Worm (Caenorhabditis elegans): ENCODE measurements around the gene T19D12.2.

T19D12.2 gene

DNA sequence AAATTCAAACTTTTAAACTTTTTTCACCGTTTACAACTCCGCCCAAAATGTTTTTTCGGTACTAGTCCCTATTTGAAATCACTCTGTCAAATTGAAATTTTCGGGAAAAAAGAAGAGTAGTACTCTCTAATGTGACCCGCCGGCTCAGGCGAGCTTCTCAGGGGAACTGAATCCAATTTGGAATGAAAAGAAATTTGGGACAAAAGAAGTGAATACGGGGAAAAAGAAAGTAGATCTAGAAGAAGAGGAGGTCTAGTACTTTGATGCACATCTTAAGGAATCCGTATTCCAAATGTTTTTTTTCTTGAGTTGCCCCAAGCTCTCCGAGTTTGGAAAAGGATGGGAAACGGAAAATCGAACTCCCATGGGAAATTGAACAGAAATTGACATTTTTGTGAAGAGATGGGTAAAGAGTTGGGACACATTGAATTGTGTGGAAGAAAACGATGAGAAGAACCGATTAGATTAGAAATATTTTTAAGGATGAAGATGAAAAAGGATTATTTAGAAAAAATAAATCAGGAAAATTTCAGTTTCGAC lies 45.5 kb downstream of the T19D12.2 start:
- TF ChIP-seq ctbp-1 (GFP tag; IDR thresholded peaks at IDR 0.05) (0 out of 2 replicates have a peak, but pooled peaks have one; percentile 16), fkh-10 (GFP tag; optimal IDR thresholded peaks at IDR 0.05) (peak; percentile 39), set-16 (GFP tag; IDR thresholded peaks at IDR 0.05) (no peak), unc-62 (GFP tag; optimal IDR thresholded peaks at IDR 0.05 in 1 of 2) (peak in 1 of 2 experiments; percentile 67), unc-62 (tag; optimal IDR thresholded peaks at IDR 0.05) (no peak)

DNA sequence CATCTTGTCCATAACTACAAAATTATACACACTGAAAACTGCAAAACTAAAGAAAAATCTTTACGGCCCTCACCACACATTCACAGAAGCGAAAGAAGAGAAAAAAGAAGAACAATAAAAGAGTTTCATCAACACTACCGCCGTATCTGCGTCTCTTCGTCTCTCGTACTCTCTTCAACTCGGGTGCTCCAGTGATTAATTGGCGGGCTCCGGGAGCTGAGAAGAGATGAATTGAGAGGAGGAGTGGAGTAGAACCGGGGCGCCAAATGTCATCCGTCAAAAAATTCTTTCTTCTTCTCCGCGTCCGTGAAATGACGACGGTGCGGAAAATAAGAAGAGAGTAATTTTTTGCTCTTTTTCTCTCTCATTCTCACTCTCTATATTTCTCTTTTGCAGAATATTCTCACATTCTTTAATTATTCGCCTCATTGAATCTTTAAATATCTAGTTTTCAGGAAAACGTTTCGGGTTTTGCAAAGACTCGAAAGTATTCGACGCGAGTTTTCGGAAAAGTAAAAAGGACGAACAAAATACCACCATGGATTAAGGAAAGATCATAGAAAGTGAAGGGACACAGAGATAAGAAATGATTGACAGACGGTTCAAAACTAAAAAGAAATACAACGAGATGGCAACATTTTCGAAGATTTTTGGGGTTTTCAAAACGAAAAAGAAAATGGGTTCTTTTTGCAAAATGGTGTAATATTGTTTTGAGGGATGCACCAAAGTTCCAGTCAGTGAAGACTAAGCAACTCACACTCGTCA lies 46.5 kb downstream of the T19D12.2 start:
- TF ChIP-seq lin-15B (tag; optimal IDR thresholded peaks at IDR 0.05), result no peak
- peak in 1 of 2 experiments; percentile 51 for TF ChIP-seq lsy-2 (tag; optimal IDR thresholded peaks at IDR 0.05)
- TF ChIP-seq snpc-4 (tag; optimal IDR thresholded peaks at IDR 0.05), result no peak
- peak; percentile 7 for TF ChIP-seq rbr-2 (tag; optimal IDR thresholded peaks at IDR 0.05)
- TF ChIP-seq ctbp-1 (GFP tag; IDR thresholded peaks at IDR 0.05), result 0 out of 2 replicates have a peak, but pooled peaks have one; percentile 45
- TF ChIP-seq hif-1 (tag; optimal IDR thresholded peaks at IDR 0.05), result peak in 1 of 2 experiments; percentile 28
- peak; percentile 66; the same call in 1 of the 2 replicates for TF ChIP-seq ceh-20 (GFP tag; IDR thresholded peaks at IDR 0.05)
- TF ChIP-seq hlh-11 (tag; optimal IDR thresholded peaks at IDR 0.05), result peak; percentile 29
- TF ChIP-seq aha-1 (tag), result no peak
- 0 out of 2 replicates have a peak, but pooled peaks have one; percentile 18 for TF ChIP-seq dmd-6 (GFP tag; IDR thresholded peaks at IDR 0.05)
- TF ChIP-seq php-3 (GFP tag; IDR thresholded peaks at IDR 0.05), result no peak
- TF ChIP-seq saeg-2 (GFP tag; IDR thresholded peaks at IDR 0.05), result no peak
- no peak for TF ChIP-seq Y75B8A.6 (GFP tag; IDR thresholded peaks at IDR 0.05)
- no peak for TF ChIP-seq nhr-6 (tag; optimal IDR thresholded peaks at IDR 0.05)
- TF ChIP-seq egl-43 (GFP tag; IDR thresholded peaks at IDR 0.05), result 0 out of 2 replicates have a peak, but pooled peaks have one; percentile 35
- TF ChIP-seq mep-1 (tag; optimal IDR thresholded peaks at IDR 0.05), result peak; percentile 20
- peak in 1 of 2 experiments; percentile 58 for TF ChIP-seq daf-16 (GFP tag; optimal IDR thresholded peaks at IDR 0.05)
- no peak for TF ChIP-seq daf-16 (tag; optimal IDR thresholded peaks at IDR 0.05)

DNA sequence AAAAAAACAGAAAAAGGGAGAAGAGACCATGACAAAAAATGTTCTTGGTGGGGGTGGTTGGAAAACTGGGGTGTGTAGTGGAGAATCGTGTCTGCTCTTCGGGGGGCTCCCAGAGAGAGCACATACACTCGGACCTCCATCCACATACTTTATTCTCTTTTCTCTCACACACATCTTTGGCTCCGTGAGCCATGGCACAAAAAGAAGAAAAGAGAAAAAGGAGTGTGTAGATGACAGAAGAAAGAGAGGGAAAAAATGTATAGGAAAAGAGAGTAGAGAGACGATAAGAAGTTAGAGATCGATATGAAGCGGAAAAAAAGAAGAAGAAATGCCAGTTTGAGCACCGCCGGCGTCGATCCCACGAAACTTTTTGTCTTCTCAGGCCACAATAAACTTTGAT lies 47.8 kb downstream of the T19D12.2 start:
- TF ChIP-seq lin-15B (tag; optimal IDR thresholded peaks at IDR 0.05) (no peak), unc-39 (tag; optimal IDR thresholded peaks at IDR 0.05) (no peak), hlh-11 (tag; optimal IDR thresholded peaks at IDR 0.05) (no peak), madf-5 (GFP tag; IDR thresholded peaks at IDR 0.05) (no peak), F37D6.2 (tag; optimal IDR thresholded peaks at IDR 0.05) (no peak), lin-29 (GFP tag; IDR thresholded peaks at IDR 0.05) (no peak), dmd-9 (GFP tag; IDR thresholded peaks at IDR 0.05) (no peak), tra-1 (GFP tag; IDR thresholded peaks at IDR 0.05) (peak; percentile 35; the same call in 1 of the 2 replicates), unc-62 (GFP tag; optimal IDR thresholded peaks at IDR 0.05 in 1 of 2) (peak in 1 of 2 experiments; percentile 97), unc-62 (tag; optimal IDR thresholded peaks at IDR 0.05) (no peak), set-16 (GFP tag; IDR thresholded peaks at IDR 0.05) (no peak), Y48G9A.11 (GFP tag; IDR thresholded peaks at IDR 0.05) (no peak), ZK337.2 (GFP tag; IDR thresholded peaks at IDR 0.05) (0 out of 2 replicates have a peak, but pooled peaks have one; percentile 12), rbr-2 (tag; optimal IDR thresholded peaks at IDR 0.05) (peak; percentile 25), nhr-41 (GFP tag; IDR thresholded peaks at IDR 0.05) (no peak), tag-97 (GFP tag; IDR thresholded peaks at IDR 0.05) (no peak), nhr-102 (tag; optimal IDR thresholded peaks at IDR 0.05) (no peak), lsy-2 (tag; optimal IDR thresholded peaks at IDR 0.05) (peak in 1 of 2 experiments; percentile 53), daf-12 (tag; optimal IDR thresholded peaks at IDR 0.05) (no peak), pha-4 (GFP tag; IDR thresholded peaks at IDR 0.05) (no peak), pha-4 (tag; optimal IDR thresholded peaks at IDR 0.05) (no peak), ctbp-1 (GFP tag; IDR thresholded peaks at IDR 0.05) (peak; percentile 62), daf-16 (GFP tag; optimal IDR thresholded peaks at IDR 0.05) (no peak), daf-16 (tag; optimal IDR thresholded peaks at IDR 0.05) (no peak), ceh-20 (GFP tag; IDR thresholded peaks at IDR 0.05) (peak; percentile 59; the same call in 1 of the 2 replicates), lin-39 (tag; optimal IDR thresholded peaks at IDR 0.05) (no peak), hlh-30 (tag; optimal IDR thresholded peaks at IDR 0.05; ENCODE audit: insufficient read depth) (no peak), egl-27 (tag; optimal IDR thresholded peaks at IDR 0.05) (no peak), lin-1 (GFP tag; IDR thresholded peaks at IDR 0.05) (no peak), nhr-11 (tag; optimal IDR thresholded peaks at IDR 0.05) (peak; percentile 47), egl-43 (GFP tag; IDR thresholded peaks at IDR 0.05) (no peak), daf-19 (GFP tag; conservative IDR thresholded peaks at IDR 0.05) (no peak), mep-1 (tag; optimal IDR thresholded peaks at IDR 0.05) (peak; percentile 77), dmd-6 (GFP tag; IDR thresholded peaks at IDR 0.05) (no peak), spr-3 (GFP tag; optimal IDR thresholded peaks at IDR 0.05) (no peak)
